Fruit fly (Drosophila melanogaster) whole organism, embryonic: Measurements from ENCODE around the gene CG32813.
A peak's percentile ranks its signal among the peaks of the same experiment; 100 is the strongest.

ENCODE experiments used
- CG10147 ChIP-seq: fragments of 200-800 bp; sonication (Bioruptor generic); optimal IDR thresholded peaks from 2 replicates; lab custom pipeline; 2019; ENCODE audit warnings: missing biosample characterization, mild to moderate bottlenecking, missing genetic modification characterization, moderate library complexity
- CG12071 ChIP-seq: fragments of 200-800 bp; sonication (Bioruptor generic); optimal IDR thresholded peaks from 3 replicates; lab custom pipeline; 2018; ENCODE audit warnings: missing biosample characterization, mild to moderate bottlenecking, missing genetic modification characterization
- CG12942 ChIP-seq: fragments of 200-800 bp; sonication (Bioruptor generic); optimal IDR thresholded peaks from 3 replicates; lab custom pipeline; 2016; ENCODE audit warnings: missing biosample characterization, missing genetic modification characterization
- CG14050 ChIP-seq: fragments of 200-800 bp; sonication (Bioruptor generic); IDR thresholded peaks from 3 replicates; pipeline ENCODE4 v1.3.6; 2022; ENCODE audit warnings: missing biosample characterization, missing genetic modification characterization
- CG14965 ChIP-seq: fragments of 200-800 bp; sonication (Bioruptor generic); optimal IDR thresholded peaks from 2 replicates; lab custom pipeline; 2016; ENCODE audit warnings: missing biosample characterization, missing genetic modification characterization, borderline replicate concordance
- CG17829 ChIP-seq: fragments of 200-800 bp; optimal IDR thresholded peaks from 2 replicates; lab custom pipeline; 2019; ENCODE audit warnings: missing biosample characterization, mild to moderate bottlenecking, missing genetic modification characterization, moderate library complexity
- CG3065 ChIP-seq: fragments of 200-800 bp; sonication (Bioruptor generic); optimal IDR thresholded peaks from 2 replicates; lab custom pipeline; 2016; ENCODE audit warnings: missing biosample characterization, missing genetic modification characterization
- CG5953 ChIP-seq: fragments of 200-800 bp; sonication (Bioruptor generic); IDR thresholded peaks from 2 replicates; pipeline ENCODE4 v1.3.6; 2022; ENCODE audit warnings: missing biosample characterization, missing genetic modification characterization
- CG7839 ChIP-seq: fragments of 200-800 bp; sonication (Bioruptor generic); optimal IDR thresholded peaks from 3 replicates; lab custom pipeline; 2018; ENCODE audit warnings: missing biosample characterization, mild to moderate bottlenecking, missing genetic modification characterization, moderate library complexity
- Dfd ChIP-seq, 2 experiments: fragments of >200 bp; optimal IDR thresholded peaks; 2 replicates each; lab custom pipeline; 2017; ENCODE audit warnings: missing biosample characterization in 2 of 2, missing genetic modification characterization in 2 of 2
- Fer2 ChIP-seq: fragments of 200-800 bp; sonication (Bioruptor generic); optimal IDR thresholded peaks from 2 replicates; lab custom pipeline; 2018; ENCODE audit warnings: missing biosample characterization, mild to moderate bottlenecking, missing genetic modification characterization, moderate library complexity
- NC2β ChIP-seq: fragments of 200-800 bp; sonication (Bioruptor generic); optimal IDR thresholded peaks from 2 replicates; lab custom pipeline; 2016; ENCODE audit warnings: missing biosample characterization, missing genetic modification characterization
- lola ChIP-seq, 3 experiments: fragments of >200 bp in 2 of 3; fragments of 200-800 bp in 1 of 3; sonication (Bioruptor generic) in 1 of 3; optimal IDR thresholded peaks; 2 replicates each; lab custom pipeline; 2017 to 2019; ENCODE audit warnings: missing biosample characterization in 3 of 3, missing genetic modification characterization in 3 of 3, mild to moderate bottlenecking in 1 of 3, moderate library complexity in 1 of 3
- pros ChIP-seq: fragments of 200-800 bp; sonication (Bioruptor generic); optimal IDR thresholded peaks from 3 replicates; lab custom pipeline; 2019; ENCODE audit warnings: missing biosample characterization, mild to moderate bottlenecking, missing genetic modification characterization, moderate library complexity

dm6 chrX:1387149-1387752 lies 6.5 kb downstream of the CG32813 start:
- no peak for TF ChIP-seq CG14965 (GFP tag; lab: Kevin White, UChicago)
- no peak for TF ChIP-seq CG10147
- TF ChIP-seq lola (GFP tag; optimal IDR thresholded peaks at IDR 0.05; lab: Kevin White, UChicago) = no peak
- TF ChIP-seq CG3065 (GFP tag; lab: Kevin White, UChicago) = no peak
- TF ChIP-seq CG7839 (tag; lab: Kevin White, UChicago) = no peak
- peak; percentile 52 for TF ChIP-seq CG12071 (GFP tag; lab: Kevin White, UChicago)
- TF ChIP-seq pros (GFP tag; lab: Kevin White, UChicago) = peak; percentile 4
- TF ChIP-seq NC2β (GFP tag; lab: Kevin White, UChicago) = no peak
- no peak for TF ChIP-seq CG17829
- no peak for TF ChIP-seq CG5953 (GFP tag; lab: Robert Waterston, UW)
- TF ChIP-seq Fer2 = no peak
- no peak for TF ChIP-seq Dfd (GFP tag; optimal IDR thresholded peaks at IDR 0.05; lab: Kevin White, UChicago)
- TF ChIP-seq CG14050 (GFP tag; lab: Robert Waterston, UW) = no peak
- no peak for TF ChIP-seq CG12942 (GFP tag; lab: Kevin White, UChicago)
